Fruit fly (Drosophila melanogaster) whole organism, prepupa: ENCODE measurements around the gene Smu1.
A peak's percentile ranks its signal among the peaks of the same experiment; 100 is the strongest.

Experiments used
- Blimp-1 ChIP-seq: fragments of 200-800 bp; sonication (Bioruptor generic); optimal IDR thresholded peaks from 3 replicates; lab custom pipeline; 2017; ENCODE audit warnings: missing biosample characterization, missing genetic modification characterization, mild to moderate bottlenecking, moderate library complexity, missing genetic modification reagents
- CG10631 ChIP-seq: fragments of 200-800 bp; sonication (Bioruptor generic); optimal IDR thresholded peaks from 2 replicates; lab custom pipeline; 2016; ENCODE audit warnings: missing biosample characterization, missing genetic modification characterization
- CG10669 ChIP-seq: fragments of 200-800 bp; sonication (Bioruptor generic); optimal IDR thresholded peaks from 3 replicates; lab custom pipeline; 2018; ENCODE audit warnings: missing biosample characterization, mild to moderate bottlenecking, missing genetic modification characterization, moderate library complexity
- CG11762 ChIP-seq: fragments of 200-800 bp; sonication (Bioruptor generic); optimal IDR thresholded peaks from 3 replicates; lab custom pipeline; 2016; ENCODE audit warnings: missing biosample characterization, missing genetic modification characterization; ENCODE audit not compliant: insufficient read depth
- CG11902 ChIP-seq: fragments of 200-800 bp; sonication (Bioruptor generic); optimal IDR thresholded peaks from 3 replicates; lab custom pipeline; 2016; ENCODE audit warnings: missing biosample characterization, missing genetic modification characterization
- CG15336 ChIP-seq: fragments of 200-800 bp; sonication (Bioruptor generic); IDR thresholded peaks from 2 replicates; pipeline ENCODE4 v1.3.6; 2022; ENCODE audit warnings: missing biosample characterization, missing genetic modification characterization
- CG1621 ChIP-seq: fragments of 200-800 bp; sonication (Bioruptor generic); optimal IDR thresholded peaks from 3 replicates; lab custom pipeline; 2018; ENCODE audit warnings: missing biosample characterization, mild to moderate bottlenecking, missing genetic modification characterization
- CG16779 ChIP-seq: fragments of 200-800 bp; sonication (Bioruptor generic); optimal IDR thresholded peaks from 3 replicates; lab custom pipeline; 2017; ENCODE audit warnings: missing biosample characterization, mild to moderate bottlenecking, missing genetic modification characterization
- CG3032 ChIP-seq: fragments of 200-800 bp; optimal IDR thresholded peaks from 2 replicates; lab custom pipeline; 2019; ENCODE audit warnings: missing biosample characterization, mild to moderate bottlenecking, missing genetic modification characterization, moderate library complexity
- CG31627 ChIP-seq: fragments of 200-800 bp; sonication (Bioruptor generic); optimal IDR thresholded peaks from 3 replicates; lab custom pipeline; 2016; ENCODE audit warnings: missing biosample characterization, missing genetic modification characterization
- CG34406 ChIP-seq: fragments of 200-800 bp; sonication (Bioruptor generic); optimal IDR thresholded peaks from 3 replicates; lab custom pipeline; 2016; ENCODE audit warnings: missing biosample characterization, missing genetic modification characterization
- CG6163 ChIP-seq: fragments of 200-800 bp; sonication (Bioruptor generic); IDR thresholded peaks from 3 replicates; pipeline ENCODE4 v1.3.6; 2022; ENCODE audit warnings: missing biosample characterization, missing genetic modification characterization
- CG6792 ChIP-seq: fragments of 200-800 bp; sonication (Bioruptor generic); optimal IDR thresholded peaks from 3 replicates; lab custom pipeline; 2016; ENCODE audit warnings: missing biosample characterization, missing genetic modification characterization
- CG6808 ChIP-seq: fragments of 200-800 bp; sonication (Bioruptor generic); optimal IDR thresholded peaks from 3 replicates; lab custom pipeline; 2017; ENCODE audit warnings: missing biosample characterization, missing genetic modification characterization, mild to moderate bottlenecking, moderate library complexity, missing genetic modification reagents
- CG6854 ChIP-seq: fragments of 200-800 bp; sonication (Bioruptor generic); optimal IDR thresholded peaks from 2 replicates; lab custom pipeline; 2017; ENCODE audit warnings: missing biosample characterization, mild to moderate bottlenecking, missing genetic modification characterization
- CG7368 ChIP-seq: fragments of 200-800 bp; sonication (Bioruptor generic); optimal IDR thresholded peaks from 3 replicates; lab custom pipeline; 2016; ENCODE audit warnings: missing biosample characterization, missing genetic modification characterization
- CG8119 ChIP-seq: fragments of 200-800 bp; sonication (Bioruptor generic); IDR thresholded peaks from 3 replicates; pipeline ENCODE4 v1.3.6; 2022; ENCODE audit warnings: missing biosample characterization, missing genetic modification characterization
- CG8632 ChIP-seq: fragments of 200-800 bp; sonication (Bioruptor generic); optimal IDR thresholded peaks from 3 replicates; lab custom pipeline; 2016; ENCODE audit warnings: missing biosample characterization, missing genetic modification characterization
- CG9139 ChIP-seq: fragments of 200-800 bp; sonication (Bioruptor generic); optimal IDR thresholded peaks from 3 replicates; lab custom pipeline; 2017; ENCODE audit warnings: missing biosample characterization, mild to moderate bottlenecking, missing genetic modification characterization
- Eip75B ChIP-seq: fragments of 200-800 bp; sonication (Bioruptor generic); optimal IDR thresholded peaks from 3 replicates; lab custom pipeline; 2016; ENCODE audit warnings: missing biosample characterization, missing genetic modification characterization
- Eip78C ChIP-seq: fragments of 200-800 bp; sonication (Bioruptor generic); peaks from one replicate; lab custom pipeline; 2016; ENCODE audit warnings: missing biosample characterization, missing genetic modification characterization
- Eip93F ChIP-seq: fragments of 200-800 bp; sonication (Bioruptor generic); optimal IDR thresholded peaks from 2 replicates; lab custom pipeline; 2016; ENCODE audit warnings: missing biosample characterization, mild to moderate bottlenecking, missing genetic modification characterization
- Ets21C ChIP-seq: fragments of 200-800 bp; sonication (Bioruptor generic); optimal IDR thresholded peaks from 3 replicates; lab custom pipeline; 2016; ENCODE audit warnings: missing biosample characterization, missing genetic modification characterization
- Gug ChIP-seq: fragments of 200-800 bp; sonication (Bioruptor generic); IDR thresholded peaks from 2 replicates; pipeline ENCODE4 v1.3.6; 2022; ENCODE audit warnings: missing biosample characterization, missing genetic modification characterization
- Hr39 ChIP-seq: fragments of 200-800 bp; sonication (Bioruptor generic); optimal IDR thresholded peaks from 2 replicates; lab custom pipeline; 2016; ENCODE audit warnings: missing biosample characterization, missing genetic modification characterization
- Hr4 ChIP-seq: fragments of 200-800 bp; sonication (Bioruptor generic); optimal IDR thresholded peaks from 3 replicates; lab custom pipeline; 2016; ENCODE audit warnings: missing biosample characterization, missing genetic modification characterization
- Met ChIP-seq: fragments of 200-800 bp; sonication (Bioruptor generic); optimal IDR thresholded peaks from 3 replicates; lab custom pipeline; 2016; ENCODE audit warnings: missing biosample characterization, missing genetic modification characterization
- Smox ChIP-seq: fragments of 200-800 bp; sonication (Bioruptor generic); optimal IDR thresholded peaks from 3 replicates; lab custom pipeline; 2016; ENCODE audit warnings: missing biosample characterization, missing genetic modification characterization
- Sox102F ChIP-seq: fragments of 200-800 bp; sonication (Bioruptor generic); optimal IDR thresholded peaks from 2 replicates; lab custom pipeline; 2016; ENCODE audit warnings: missing biosample characterization, mild to moderate bottlenecking, missing genetic modification characterization
- Sox15 ChIP-seq: fragments of 200-800 bp; sonication (Bioruptor generic); optimal IDR thresholded peaks from 3 replicates; lab custom pipeline; 2016; ENCODE audit warnings: missing biosample characterization, missing genetic modification characterization
- achi ChIP-seq: fragments of 200-800 bp; sonication (Bioruptor generic); optimal IDR thresholded peaks from 3 replicates; lab custom pipeline; 2016; ENCODE audit warnings: missing biosample characterization, missing genetic modification characterization
- dac ChIP-seq: fragments of 200-800 bp; sonication (Bioruptor generic); optimal IDR thresholded peaks from 2 replicates; lab custom pipeline; 2017; ENCODE audit warnings: missing biosample characterization, mild to moderate bottlenecking, missing genetic modification characterization
- dsx ChIP-seq: fragments of 200-800 bp; optimal IDR thresholded peaks from 3 replicates; lab custom pipeline; 2019; ENCODE audit warnings: missing biosample characterization, mild to moderate bottlenecking, missing genetic modification characterization, moderate library complexity; ENCODE audit not compliant: poor library complexity, severe bottlenecking
- eg ChIP-seq: fragments of 200-800 bp; sonication (Bioruptor generic); IDR thresholded peaks from 3 replicates; pipeline ENCODE4 v1.3.6; 2022; ENCODE audit warnings: missing biosample characterization, missing genetic modification characterization
- esn ChIP-seq: fragments of 200-800 bp; sonication (Bioruptor generic); optimal IDR thresholded peaks from 2 replicates; lab custom pipeline; 2016; ENCODE audit warnings: missing biosample characterization, mild to moderate bottlenecking, missing genetic modification characterization, moderate library complexity
- fd59A ChIP-seq: fragments of 200-800 bp; sonication (Bioruptor generic); optimal IDR thresholded peaks from 2 replicates; lab custom pipeline; 2017; ENCODE audit warnings: missing biosample characterization, mild to moderate bottlenecking, missing genetic modification characterization, missing genetic modification reagents
- fkh ChIP-seq: fragments of 200-800 bp; sonication (Bioruptor generic); optimal IDR thresholded peaks from 3 replicates; lab custom pipeline; 2017; ENCODE audit warnings: missing biosample characterization, mild to moderate bottlenecking, missing genetic modification characterization, moderate library complexity
- lz ChIP-seq: fragments of 200-800 bp; sonication (Bioruptor generic); optimal IDR thresholded peaks from 3 replicates; lab custom pipeline; 2016; ENCODE audit warnings: missing biosample characterization, missing genetic modification characterization
- pdm3 ChIP-seq: fragments of 200-800 bp; sonication (Bioruptor generic); optimal IDR thresholded peaks from 3 replicates; lab custom pipeline; 2016; ENCODE audit warnings: missing biosample characterization, missing genetic modification characterization
- salr ChIP-seq, 2 experiments: fragments of 200-800 bp; sonication (Bioruptor generic); optimal IDR thresholded peaks; 3 replicates each; lab custom pipeline; 2016 to 2018; ENCODE audit warnings: missing biosample characterization in 2 of 2, missing genetic modification characterization in 2 of 2, mild to moderate bottlenecking in 1 of 2
- spab ChIP-seq: fragments of 200-800 bp; sonication (Bioruptor generic); optimal IDR thresholded peaks from 2 replicates; lab custom pipeline; 2017; ENCODE audit warnings: missing biosample characterization, mild to moderate bottlenecking, missing genetic modification characterization, missing genetic modification reagents
- ss ChIP-seq, 2 experiments: fragments of 200-800 bp; sonication (Bioruptor generic); optimal IDR thresholded peaks; 2 replicates in 1 of 2; 3 replicates in 1 of 2; lab custom pipeline; 2017 to 2018; ENCODE audit warnings: mild to moderate bottlenecking in 2 of 2, missing biosample characterization in 2 of 2, missing genetic modification characterization in 2 of 2, moderate library complexity in 1 of 2
- svp ChIP-seq: fragments of 200-800 bp; sonication (Bioruptor generic); peaks from one replicate; lab custom pipeline; 2016; ENCODE audit warnings: missing biosample characterization, missing genetic modification characterization
- vri ChIP-seq: fragments of 200-800 bp; sonication (Bioruptor generic); optimal IDR thresholded peaks from 3 replicates; lab custom pipeline; 2016; ENCODE audit warnings: missing biosample characterization, mild to moderate bottlenecking, missing genetic modification characterization

Smu1 gene

dm6 chr3R:18997388-18998287 is 16.5 kb upstream of the Smu1 start (continued):
- peak; percentile 26 for TF ChIP-seq esn (GFP tag; lab: Kevin White, UChicago)
- TF ChIP-seq Eip75B (GFP tag; lab: Kevin White, UChicago): no peak
- TF ChIP-seq Hr4 (GFP tag; lab: Kevin White, UChicago): no peak
- no peak for TF ChIP-seq pdm3 (GFP tag; lab: Kevin White, UChicago)
- no peak for TF ChIP-seq CG9139 (GFP tag; lab: Kevin White, UChicago)
- TF ChIP-seq CG1621 (tag; lab: Kevin White, UChicago): no peak
- no peak for TF ChIP-seq Eip93F (GFP tag; lab: Kevin White, UChicago)

- TF ChIP-seq CG31627 (peak; percentile 90), esn (GFP tag; lab: Kevin White, UChicago) (peak; percentile 94), pdm3 (GFP tag; lab: Kevin White, UChicago) (peak; percentile 93), CG6792 (peak; percentile 95), Hr4 (GFP tag; lab: Kevin White, UChicago) (peak; percentile 90), vri (GFP tag; lab: Kevin White, UChicago) (peak; percentile 65), CG7368 (GFP tag; lab: Kevin White, UChicago) (peak; percentile 94), fkh (GFP tag; lab: Kevin White, UChicago) (no peak), CG6808 (GFP tag; lab: Kevin White, UChicago) (peak; percentile 85), CG6163 (GFP tag; lab: Robert Waterston, UW) (peak; percentile 95), Gug (GFP tag; lab: Robert Waterston, UW) (peak; percentile 83), CG6854 (GFP tag; lab: Kevin White, UChicago) (peak; percentile 84), svp (GFP tag; lab: Kevin White, UChicago) (peak; percentile 98), Ets21C (GFP tag; lab: Kevin White, UChicago) (peak; percentile 86), Met (GFP tag; lab: Kevin White, UChicago) (peak; percentile 93), CG9139 (GFP tag; lab: Kevin White, UChicago) (peak; percentile 83), Eip78C (GFP tag; lab: Kevin White, UChicago) (peak; percentile 99), spab (GFP tag; lab: Kevin White, UChicago) (peak; percentile 88), CG8119 (GFP tag; lab: Robert Waterston, UW) (peak; percentile 89), Blimp-1 (GFP tag; lab: Kevin White, UChicago) (peak; percentile 58), fd59A (GFP tag; lab: Kevin White, UChicago) (peak; percentile 84), ss (GFP tag; optimal IDR thresholded peaks at IDR 0.05; lab: Kevin White, UChicago) (peak; percentile 77 to 89), Hr39 (GFP tag; lab: Kevin White, UChicago) (peak; percentile 89), dac (GFP tag; lab: Kevin White, UChicago) (peak; percentile 58), CG16779 (tag; lab: Kevin White, UChicago) (peak; percentile 75), CG8632 (GFP tag; lab: Kevin White, UChicago) (peak; percentile 93), CG10669 (GFP tag; lab: Kevin White, UChicago) (peak; percentile 90), CG3032 (tag; lab: Kevin White, UChicago) (peak; percentile 86), CG34406 (peak; percentile 95), CG1621 (tag; lab: Kevin White, UChicago) (peak; percentile 83), eg (GFP tag; lab: Robert Waterston, UW) (peak; percentile 90), CG11902 (GFP tag; lab: Kevin White, UChicago) (peak; percentile 94), Smox (GFP tag; lab: Kevin White, UChicago) (peak; percentile 92), CG11762 (GFP tag; lab: Kevin White, UChicago) (peak; percentile 94), Sox15 (GFP tag; lab: Kevin White, UChicago) (peak; percentile 92), lz (peak; percentile 93), CG10631 (GFP tag; lab: Kevin White, UChicago) (peak; percentile 92), Eip93F (GFP tag; lab: Kevin White, UChicago) (peak; percentile 75), Sox102F (GFP tag; lab: Kevin White, UChicago) (peak; percentile 89), CG15336 (GFP tag; lab: Robert Waterston, UW) (peak; percentile 91), salr (GFP tag; optimal IDR thresholded peaks at IDR 0.05; lab: Kevin White, UChicago) (peak; percentile 78 to 90), dsx (GFP tag; lab: Kevin White, UChicago) (peak; percentile 87), achi (GFP tag; lab: Kevin White, UChicago) (peak; percentile 94)
These were observed 14.6 kb upstream of the Smu1 start for dm6 chr3R:18995556-18996272.
